Worm (Caenorhabditis elegans) whole organism, L1 larva: ENCODE data around the gene C48B4.9.

Source experiments
- C16A3.4 ChIP-seq: fragments of 150-350 bp; optimal IDR thresholded peaks from 2 replicates; lab custom pipeline; 2014; ENCODE audit warnings: missing biosample characterization, missing genetic modification characterization
- C34B4.2 ChIP-seq: sonication (generic microtip); optimal IDR thresholded peaks from 2 replicates; lab custom pipeline; 2017; ENCODE audit warnings: mild to moderate bottlenecking, missing genetic modification characterization, missing compliant biosample characterization
- aly-2 ChIP-seq: fragments of 150-350 bp; optimal IDR thresholded peaks from 2 replicates; lab custom pipeline; 2014; ENCODE audit warnings: missing biosample characterization, missing genetic modification characterization
- ama-1 ChIP-seq: fragments of 150-350 bp; optimal IDR thresholded peaks from 2 replicates; lab custom pipeline; 2014
- blmp-1 ChIP-seq: fragments of 150-350 bp; optimal IDR thresholded peaks from 2 replicates; lab custom pipeline; 2014; ENCODE audit warnings: missing biosample characterization, missing genetic modification characterization
- ceh-63 ChIP-seq: fragments of 200-800 bp; sonication (Bioruptor generic); optimal IDR thresholded peaks from 2 replicates; lab custom pipeline; 2018; ENCODE audit warnings: mild to moderate bottlenecking, missing genetic modification characterization, missing compliant biosample characterization
- ceh-8 ChIP-seq: fragments of 200-800 bp; sonication (Bioruptor generic); optimal IDR thresholded peaks from 2 replicates; lab custom pipeline; 2018; ENCODE audit warnings: mild to moderate bottlenecking, missing genetic modification characterization, moderate library complexity, missing compliant biosample characterization
- ceh-82 ChIP-seq, 3 experiments: fragments of 150-350 bp in 1 of 3; sonication (generic microtip) in 2 of 3; optimal IDR thresholded peaks; 2 replicates each; lab custom pipeline; 2014 to 2017; ENCODE audit warnings: missing biosample characterization in 3 of 3, missing genetic modification characterization in 3 of 3
- ceh-88 ChIP-seq: fragments of 200-800 bp; sonication (Bioruptor generic); IDR thresholded peaks from 2 replicates; pipeline ENCODE4 v1.3.6; 2022; ENCODE audit warnings: missing genetic modification characterization, missing compliant biosample characterization
- ceh-90 ChIP-seq: sonication (generic microtip); optimal IDR thresholded peaks from 2 replicates; lab custom pipeline; 2016; ENCODE audit warnings: missing genetic modification characterization, missing compliant biosample characterization
- ces-1 ChIP-seq: fragments of 150-350 bp; optimal IDR thresholded peaks from 2 replicates; lab custom pipeline; 2014; ENCODE audit warnings: missing biosample characterization, missing genetic modification reagents, missing genetic modification characterization
- dpl-1 ChIP-seq, 3 experiments: fragments of 150-350 bp in 2 of 3; sonication (generic microtip) in 1 of 3; optimal IDR thresholded peaks; 2 replicates each; lab custom pipeline; 2014 to 2017; ENCODE audit warnings: missing biosample characterization in 3 of 3, missing genetic modification characterization in 3 of 3, missing genetic modification reagents in 3 of 3
- efl-3 ChIP-seq: fragments of 200-800 bp; sonication (Bioruptor generic); optimal IDR thresholded peaks from 2 replicates; lab custom pipeline; 2018; ENCODE audit warnings: mild to moderate bottlenecking, missing genetic modification characterization, missing compliant biosample characterization
- egl-13 ChIP-seq: sonication (generic microtip); optimal IDR thresholded peaks from 2 replicates; lab custom pipeline; 2016; ENCODE audit warnings: missing genotype, missing genetic modification reagents, missing genetic modification characterization, missing compliant biosample characterization
- egl-27 ChIP-seq, 2 experiments: fragments of 150-350 bp in 1 of 2; sonication (generic microtip); optimal IDR thresholded peaks; 3 replicates each; lab custom pipeline; 2017 to 2018; ENCODE audit warnings: missing biosample characterization in 2 of 2, missing genetic modification characterization in 2 of 2, missing genetic modification reagents in 2 of 2
- elt-2 ChIP-seq: sonication (generic microtip); optimal IDR thresholded peaks from 2 replicates; lab custom pipeline; 2016; ENCODE audit warnings: missing genetic modification characterization, mild to moderate bottlenecking, inconsistent platforms, missing compliant biosample characterization, missing genetic modification reagents
- elt-3 ChIP-seq, 6 experiments: fragments of 150-350 bp in 1 of 6; sonication (generic microtip); optimal IDR thresholded peaks; 2 replicates each; lab custom pipeline; 2017 to 2018; ENCODE audit warnings: missing biosample characterization in 6 of 6, missing genetic modification characterization in 6 of 6, inconsistent platforms in 1 of 6
- fos-1 ChIP-seq: fragments of 150-350 bp; optimal IDR thresholded peaks from 2 replicates; lab custom pipeline; 2014; ENCODE audit warnings: missing biosample characterization, missing genetic modification characterization
- grh-1 ChIP-seq: fragments of 200-800 bp; sonication (Bioruptor generic); IDR thresholded peaks from 2 replicates; pipeline ENCODE4 v1.3.6; 2022; ENCODE audit warnings: missing genetic modification reagents, missing genetic modification characterization, missing compliant biosample characterization
- hpl-2 ChIP-seq: fragments of 150-350 bp; optimal IDR thresholded peaks from 2 replicates; lab custom pipeline; 2014; ENCODE audit warnings: missing biosample characterization, missing genetic modification reagents, missing genetic modification characterization
- irx-1 ChIP-seq: sonication (generic microtip); optimal IDR thresholded peaks from 2 replicates; lab custom pipeline; 2016; ENCODE audit warnings: missing genetic modification characterization, missing compliant biosample characterization
- jun-1 ChIP-seq: fragments of 150-350 bp; optimal IDR thresholded peaks from 2 replicates; lab custom pipeline; 2014; ENCODE audit warnings: missing biosample characterization, missing genetic modification reagents, missing genetic modification characterization
- lin-35 ChIP-seq, 2 experiments: fragments of 150-350 bp; optimal IDR thresholded peaks; 2 replicates each; lab custom pipeline; 2014; ENCODE audit warnings: missing biosample characterization in 2 of 2, missing genetic modification characterization in 2 of 2, missing genetic modification reagents in 2 of 2
- lir-3 ChIP-seq: sonication (generic microtip); optimal IDR thresholded peaks from 2 replicates; lab custom pipeline; 2016; ENCODE audit warnings: mild to moderate bottlenecking, missing genetic modification characterization, moderate library complexity, missing compliant biosample characterization; ENCODE audit not compliant: poor library complexity
- lsy-2 ChIP-seq, 2 experiments: fragments of 150-350 bp; optimal IDR thresholded peaks; 2 replicates each; lab custom pipeline; 2014; ENCODE audit warnings: missing biosample characterization in 2 of 2, missing genetic modification characterization in 2 of 2
- mef-2 ChIP-seq: fragments of 150-350 bp; optimal IDR thresholded peaks from 2 replicates; lab custom pipeline; 2014; ENCODE audit warnings: missing biosample characterization, missing genetic modification characterization
- mep-1 ChIP-seq: fragments of 150-350 bp; optimal IDR thresholded peaks from 2 replicates; lab custom pipeline; 2014; ENCODE audit warnings: missing biosample characterization, missing genetic modification characterization
- nhr-11 ChIP-seq: fragments of 150-350 bp; optimal IDR thresholded peaks from 2 replicates; lab custom pipeline; 2014; ENCODE audit warnings: missing biosample characterization, missing genetic modification characterization
- nhr-12 ChIP-seq: sonication (generic microtip); optimal IDR thresholded peaks from 2 replicates; lab custom pipeline; 2017; ENCODE audit warnings: missing biosample characterization, missing genetic modification characterization
- nhr-20 ChIP-seq: sonication (generic microtip); optimal IDR thresholded peaks from 2 replicates; lab custom pipeline; 2016; ENCODE audit warnings: mild to moderate bottlenecking, missing genetic modification characterization, missing compliant biosample characterization
- nhr-237 ChIP-seq: fragments of 150-350 bp; optimal IDR thresholded peaks from 2 replicates; lab custom pipeline; 2014; ENCODE audit warnings: missing biosample characterization, missing genetic modification characterization
- nhr-28 ChIP-seq: fragments of 150-350 bp; optimal IDR thresholded peaks from 2 replicates; lab custom pipeline; 2014; ENCODE audit warnings: missing biosample characterization, missing genetic modification characterization
- nhr-47 ChIP-seq: sonication (generic microtip); optimal IDR thresholded peaks from 2 replicates; lab custom pipeline; 2016; ENCODE audit warnings: mild to moderate bottlenecking, missing genetic modification characterization, moderate library complexity, missing compliant biosample characterization
- nhr-71 ChIP-seq: sonication (generic microtip); optimal IDR thresholded peaks from 2 replicates; lab custom pipeline; 2016; ENCODE audit warnings: mild to moderate bottlenecking, missing genetic modification characterization, moderate library complexity, missing compliant biosample characterization
- nhr-77 ChIP-seq: fragments of 150-350 bp; optimal IDR thresholded peaks from 2 replicates; lab custom pipeline; 2014; ENCODE audit warnings: missing biosample characterization, missing genetic modification characterization
- nhr-84 ChIP-seq: sonication (generic microtip); optimal IDR thresholded peaks from 2 replicates; lab custom pipeline; 2017; ENCODE audit warnings: missing biosample characterization, missing genetic modification characterization
- nhr-90 ChIP-seq: sonication (generic microtip); optimal IDR thresholded peaks from 2 replicates; lab custom pipeline; 2016; ENCODE audit warnings: mild to moderate bottlenecking, missing genetic modification characterization, missing compliant biosample characterization; ENCODE audit not compliant: poor library complexity
- skn-1 ChIP-seq: fragments of 150-350 bp; optimal IDR thresholded peaks from 2 replicates; lab custom pipeline; 2014; ENCODE audit warnings: missing biosample characterization, missing genetic modification characterization
- snu-23 ChIP-seq: sonication (generic microtip); optimal IDR thresholded peaks from 2 replicates; lab custom pipeline; 2016; ENCODE audit warnings: missing genetic modification characterization, missing compliant biosample characterization
- sptf-1 ChIP-seq: fragments of 150-350 bp; optimal IDR thresholded peaks from 2 replicates; lab custom pipeline; 2014; ENCODE audit warnings: missing biosample characterization, missing genetic modification characterization
- sup-37 ChIP-seq: fragments of 200-800 bp; sonication (Bioruptor generic); optimal IDR thresholded peaks from 2 replicates; lab custom pipeline; 2018; ENCODE audit warnings: mild to moderate bottlenecking, missing genetic modification characterization, missing compliant biosample characterization
- swsn-7 ChIP-seq: sonication (generic microtip); optimal IDR thresholded peaks from 2 replicates; lab custom pipeline; 2016; ENCODE audit warnings: missing genetic modification characterization, missing compliant biosample characterization
- tbx-2 ChIP-seq: sonication (generic microtip); optimal IDR thresholded peaks from 2 replicates; lab custom pipeline; 2016; ENCODE audit warnings: missing genetic modification characterization, missing compliant biosample characterization
- unc-30 ChIP-seq: sonication (generic microtip); optimal IDR thresholded peaks from 2 replicates; lab custom pipeline; 2017; ENCODE audit warnings: missing biosample characterization, missing genetic modification characterization
- unc-62 ChIP-seq: fragments of 150-350 bp; optimal IDR thresholded peaks from 2 replicates; lab custom pipeline; 2014; ENCODE audit warnings: missing biosample characterization, missing genetic modification reagents, missing genetic modification characterization
- unc-86 ChIP-seq: sonication (generic microtip); optimal IDR thresholded peaks from 2 replicates; lab custom pipeline; 2016; ENCODE audit warnings: missing genetic modification characterization, missing compliant biosample characterization
- unc-98 ChIP-seq: fragments of 200-800 bp; sonication (Bioruptor generic); IDR thresholded peaks from 2 replicates; pipeline ENCODE4 v1.3.6; 2022; ENCODE audit warnings: missing genetic modification characterization, missing compliant biosample characterization
- vab-15 ChIP-seq: sonication (generic microtip); optimal IDR thresholded peaks from 2 replicates; lab custom pipeline; 2017; ENCODE audit warnings: missing genotype, mild to moderate bottlenecking, missing genetic modification characterization, missing compliant biosample characterization
- xbp-1 ChIP-seq: sonication (generic microtip); optimal IDR thresholded peaks from 2 replicates; lab custom pipeline; 2016; ENCODE audit warnings: missing genetic modification characterization, missing compliant biosample characterization
- zip-4 ChIP-seq: fragments of 200-800 bp; sonication (Bioruptor generic); optimal IDR thresholded peaks from 2 replicates; lab custom pipeline; 2018; ENCODE audit warnings: mild to moderate bottlenecking, missing genetic modification characterization, moderate library complexity, missing compliant biosample characterization
- ztf-11 ChIP-seq, 2 experiments: sonication (generic microtip); optimal IDR thresholded peaks; 2 replicates each; lab custom pipeline; 2016 to 2017; ENCODE audit warnings: missing genetic modification characterization in 2 of 2, missing biosample characterization in 1 of 2, missing compliant biosample characterization in 1 of 2
- ztf-4 ChIP-seq: fragments of 150-350 bp; optimal IDR thresholded peaks from 2 replicates; lab custom pipeline; 2014; ENCODE audit warnings: missing biosample characterization, missing genetic modification characterization

C48B4.9 gene

ce11 chrIII:9521410-9522090 lies 41.6 kb downstream of the C48B4.9 start, which contains the start of the genes clu-1 and prp-40:
Gene clu-1 (minus strand): TSS chrIII:9521460.
Gene prp-40 (plus strand): TSS chrIII:9522075.
- TF ChIP-seq zip-4 (GFP tag; lab: Kevin White, UChicago), result peak; percentile 52
- no peak for TF ChIP-seq nhr-84 (tag; lab: Kevin White, UChicago)
- TF ChIP-seq nhr-12 (tag; lab: Kevin White, UChicago), result no peak
- peak; percentile 88 for TF ChIP-seq unc-86 (tag; lab: Kevin White, UChicago)
- peak; percentile 93 for TF ChIP-seq nhr-20 (tag; lab: Kevin White, UChicago)
- peak; percentile 33 for TF ChIP-seq sup-37 (GFP tag; lab: Kevin White, UChicago)
- peak; percentile 56 for TF ChIP-seq elt-2 (tag; lab: Kevin White, UChicago)
- TF ChIP-seq hpl-2, result peak; percentile 70
- peak; percentile 55 for TF ChIP-seq nhr-237
- TF ChIP-seq C34B4.2 (tag; lab: Kevin White, UChicago), result no peak
- no peak for TF ChIP-seq ama-1 (lab: Kevin White, UChicago)
- TF ChIP-seq ceh-82 (tag; optimal IDR thresholded peaks at IDR 0.05; lab: Kevin White, UChicago), result peak; percentile 90 to 92 (median 92)
- no peak for TF ChIP-seq ceh-88 (GFP tag; lab: Robert Waterston, UW)
- TF ChIP-seq ceh-8 (GFP tag; lab: Kevin White, UChicago), result peak; percentile 79
- peak; percentile 89 for TF ChIP-seq mep-1 (tag; lab: Kevin White, UChicago)
- TF ChIP-seq lir-3 (tag; lab: Kevin White, UChicago), result peak; percentile 65
- peak; percentile 94 for TF ChIP-seq C16A3.4 (tag; lab: Kevin White, UChicago)
- TF ChIP-seq aly-2 (tag; lab: Kevin White, UChicago), result peak; percentile 83
- TF ChIP-seq grh-1 (GFP tag; lab: Robert Waterston, UW), result peak; percentile 78
- peak; percentile 93 for TF ChIP-seq nhr-47
- peak; percentile 71 for TF ChIP-seq mef-2
- TF ChIP-seq lsy-2 (tag; optimal IDR thresholded peaks at IDR 0.05; lab: Kevin White, UChicago), result peak; percentile 94 to 96
- TF ChIP-seq jun-1 (tag; lab: Kevin White, UChicago), result peak; percentile 81
- TF ChIP-seq unc-62 (GFP tag; lab: Kevin White, UChicago), result no peak
- peak in 1 of 2 experiments; percentile 37 for TF ChIP-seq ztf-11 (tag; optimal IDR thresholded peaks at IDR 0.05; lab: Kevin White, UChicago)
- TF ChIP-seq skn-1, result peak; percentile 78
- TF ChIP-seq ces-1, result no peak
- TF ChIP-seq xbp-1, result peak; percentile 90
- peak; percentile 71 for TF ChIP-seq egl-13 (tag; lab: Kevin White, UChicago)
- no peak for TF ChIP-seq egl-27 (tag; optimal IDR thresholded peaks at IDR 0.05; lab: Kevin White, UChicago)
- peak; percentile 94 for TF ChIP-seq nhr-71 (tag; lab: Kevin White, UChicago)
- TF ChIP-seq snu-23 (GFP tag; lab: Kevin White, UChicago), result peak; percentile 95
- no peak for TF ChIP-seq unc-30
- no peak for TF ChIP-seq ceh-90 (tag; lab: Kevin White, UChicago)
- peak; percentile 92 for TF ChIP-seq tbx-2 (tag; lab: Kevin White, UChicago)
- TF ChIP-seq blmp-1, result no peak
- TF ChIP-seq nhr-90 (tag; lab: Kevin White, UChicago), result peak; percentile 86
- TF ChIP-seq lin-35 (GFP tag; optimal IDR thresholded peaks at IDR 0.05; lab: Kevin White, UChicago), result peak; percentile 90 to 93
- TF ChIP-seq nhr-77 (tag; lab: Kevin White, UChicago), result peak; percentile 81
- peak; percentile 86 for TF ChIP-seq fos-1 (tag; lab: Kevin White, UChicago)
- TF ChIP-seq ceh-63 (GFP tag; lab: Kevin White, UChicago), result no peak
- TF ChIP-seq unc-98 (GFP tag; lab: Robert Waterston, UW), result no peak
- peak; percentile 83 for TF ChIP-seq ztf-4 (tag; lab: Kevin White, UChicago)
- peak; percentile 83 to 87 (median 86) for TF ChIP-seq dpl-1 (GFP tag; optimal IDR thresholded peaks at IDR 0.05; lab: Kevin White, UChicago)
- TF ChIP-seq swsn-7 (tag; lab: Kevin White, UChicago), result peak; percentile 91
- peak; percentile 43 for TF ChIP-seq nhr-11 (tag; lab: Kevin White, UChicago)
- TF ChIP-seq efl-3 (GFP tag; lab: Kevin White, UChicago), result no peak
- TF ChIP-seq sptf-1 (tag; lab: Kevin White, UChicago), result no peak
- peak in 3 of 6 experiments; percentile 21 to 86 (median 68) for TF ChIP-seq elt-3 (tag; optimal IDR thresholded peaks at IDR 0.05; lab: Kevin White, UChicago)
- TF ChIP-seq nhr-28 (tag; lab: Kevin White, UChicago), result no peak
- peak; percentile 77 for TF ChIP-seq irx-1 (tag; lab: Kevin White, UChicago)
- no peak for TF ChIP-seq vab-15 (tag; lab: Kevin White, UChicago)
